Fruit fly (Drosophila melanogaster): ENCODE data around the gene CG7054.

- TF ChIP-seq h (optimal IDR thresholded peaks at IDR 0.05) (no peak), insv (optimal IDR thresholded peaks at IDR 0.05) (no peak), Sin3A (optimal IDR thresholded peaks at IDR 0.05) (no peak), psq (optimal IDR thresholded peaks at IDR 0.05) (no peak), ttk (optimal IDR thresholded peaks at IDR 0.05) (no peak)
Observed at dm6 chr3R:22424602-22425190, 40.1 kb upstream of the CG7054 start, which contains the start of gene pinta.

Data from Kc167 (cell line).